Worm (Caenorhabditis elegans) whole organism, L3 larva: Measurements from ENCODE around the gene srw-83.

Experiments
- aly-2 ChIP-seq: fragments of 150-350 bp; optimal IDR thresholded peaks from 2 replicates; lab custom pipeline; 2014; ENCODE audit warnings: missing biosample characterization, missing genetic modification characterization
- egl-27 ChIP-seq: sonication (generic microtip); optimal IDR thresholded peaks from 4 replicates; lab custom pipeline; 2017; ENCODE audit warnings: missing biosample characterization, missing genetic modification reagents, missing genetic modification characterization
- elt-3 ChIP-seq, 3 experiments: fragments of 150-350 bp in 1 of 3; sonication (generic microtip) in 2 of 3; optimal IDR thresholded peaks; 2 replicates in 2 of 3; 4 replicates in 1 of 3; lab custom pipeline; 2014 to 2017; ENCODE audit warnings: missing biosample characterization in 3 of 3, missing genetic modification characterization in 3 of 3
- lin-15B ChIP-seq: fragments of 150-350 bp; optimal IDR thresholded peaks from 2 replicates; lab custom pipeline; 2014; ENCODE audit warnings: missing biosample characterization, missing genetic modification characterization
- lin-39 ChIP-seq: fragments of 150-350 bp; optimal IDR thresholded peaks from 2 replicates; lab custom pipeline; 2018; ENCODE audit warnings: missing biosample characterization, missing genetic modification reagents, missing genetic modification characterization
- mdl-1 ChIP-seq: fragments of 150-350 bp; optimal IDR thresholded peaks from 2 replicates; lab custom pipeline; 2014; ENCODE audit warnings: missing biosample characterization, missing genetic modification characterization
- nhr-12 ChIP-seq: fragments of 150-350 bp; optimal IDR thresholded peaks from 2 replicates; lab custom pipeline; 2014; ENCODE audit warnings: missing biosample characterization, missing genetic modification characterization
- nhr-237 ChIP-seq: fragments of 150-350 bp; optimal IDR thresholded peaks from 2 replicates; lab custom pipeline; 2014; ENCODE audit warnings: missing biosample characterization, missing genetic modification characterization
- nhr-28 ChIP-seq: fragments of 150-350 bp; optimal IDR thresholded peaks from 2 replicates; lab custom pipeline; 2014; ENCODE audit warnings: missing biosample characterization, missing genetic modification characterization
- nhr-76 ChIP-seq: fragments of 150-350 bp; sonication (generic microtip); optimal IDR thresholded peaks from 5 replicates; lab custom pipeline; 2014; ENCODE audit warnings: missing biosample characterization, missing genetic modification characterization
- pqm-1 ChIP-seq: fragments of 150-350 bp; optimal IDR thresholded peaks from 2 replicates; lab custom pipeline; 2017; ENCODE audit warnings: missing biosample characterization, missing genetic modification characterization, inconsistent platforms
- sea-2 ChIP-seq: fragments of 150-350 bp; sonication (generic microtip); optimal IDR thresholded peaks from 4 replicates; lab custom pipeline; 2014; ENCODE audit warnings: missing biosample characterization, missing genetic modification reagents, missing genetic modification characterization
- ztf-4 ChIP-seq: fragments of 150-350 bp; optimal IDR thresholded peaks from 2 replicates; lab custom pipeline; 2014; ENCODE audit warnings: missing biosample characterization, missing genetic modification characterization

ce11 chrV:18462365-18462837, 36.0 kb downstream of the srw-83 start, which contains the start of gene ZK228.4:
- TF ChIP-seq nhr-237 = no peak
- no peak for TF ChIP-seq nhr-28 (tag; lab: Kevin White, UChicago)
- TF ChIP-seq nhr-12 = no peak
- no peak for TF ChIP-seq lin-15B (tag; lab: Kevin White, UChicago)
- no peak for TF ChIP-seq lin-39 (tag; lab: Kevin White, UChicago)
- peak; percentile 13 for TF ChIP-seq pqm-1
- TF ChIP-seq sea-2 (GFP tag; lab: Kevin White, UChicago) = no peak
- TF ChIP-seq mdl-1 (tag; lab: Kevin White, UChicago) = no peak
- TF ChIP-seq elt-3 (tag; optimal IDR thresholded peaks at IDR 0.05; lab: Kevin White, UChicago) = no peak
- TF ChIP-seq aly-2 = no peak
- no peak for TF ChIP-seq nhr-76 (tag; lab: Kevin White, UChicago)
- no peak for TF ChIP-seq egl-27 (tag; lab: Kevin White, UChicago)
- no peak for TF ChIP-seq ztf-4 (tag; lab: Kevin White, UChicago)
